Worm (Caenorhabditis elegans) whole organism, L2 larva: Measurements from ENCODE around the gene D2007.2.

Source experiments
- aly-2 ChIP-seq: fragments of 150-350 bp; optimal IDR thresholded peaks from 2 replicates; lab custom pipeline; 2014; ENCODE audit warnings: missing biosample characterization, missing genetic modification characterization
- mab-5 ChIP-seq: fragments of 150-350 bp; optimal IDR thresholded peaks from 2 replicates; lab custom pipeline; 2014; ENCODE audit warnings: missing biosample characterization, missing genetic modification characterization
- unc-39 ChIP-seq: fragments of 150-350 bp; optimal IDR thresholded peaks from 2 replicates; lab custom pipeline; 2014; ENCODE audit warnings: missing biosample characterization, missing genetic modification characterization

DNA sequence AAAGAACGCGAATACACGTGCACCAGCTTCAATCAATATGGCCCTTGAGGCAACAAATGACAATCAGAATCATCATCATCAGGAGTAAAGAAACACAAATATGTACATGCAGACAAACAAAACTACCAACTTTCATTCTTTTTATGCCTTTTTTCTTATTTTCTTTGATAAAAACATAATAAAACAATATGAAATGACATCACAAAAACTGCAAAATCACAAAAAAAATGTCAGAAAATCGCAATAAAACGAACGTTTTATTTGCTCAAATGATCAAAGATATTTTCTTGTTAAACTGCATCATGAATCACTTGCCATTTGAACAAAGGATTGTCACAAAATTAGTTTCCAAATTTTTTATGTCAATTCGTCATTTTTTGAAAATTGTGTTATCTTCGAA, 5.7 kb downstream of the D2007.2 start:
- no peak for TF ChIP-seq unc-39
- no peak for TF ChIP-seq mab-5 (tag; lab: Kevin White, UChicago)
- TF ChIP-seq aly-2, result no peak
